Worm (Caenorhabditis elegans) whole organism, L4 larva: Measurements from ENCODE around the gene med-2.

Experiments
- F49E8.2 ChIP-seq: sonication (generic microtip); optimal IDR thresholded peaks from 2 replicates; lab custom pipeline; 2016; ENCODE audit warnings: missing compliant biosample characterization, mild to moderate bottlenecking, missing genetic modification characterization, borderline replicate concordance
- ces-1 ChIP-seq: fragments of 150-350 bp; sonication (generic microtip); optimal IDR thresholded peaks from 4 replicates; lab custom pipeline; 2014; ENCODE audit warnings: missing biosample characterization, missing genetic modification reagents, missing genetic modification characterization
- nhr-41 ChIP-seq: fragments of 200-800 bp; sonication (Bioruptor generic); IDR thresholded peaks from 2 replicates; pipeline ENCODE4 v1.3.6; 2022; ENCODE audit warnings: missing genetic modification reagents, missing genetic modification characterization, missing compliant biosample characterization
- nhr-6 ChIP-seq: fragments of 150-350 bp; optimal IDR thresholded peaks from 2 replicates; lab custom pipeline; 2014; ENCODE audit warnings: missing biosample characterization, missing genetic modification characterization
- unc-62 ChIP-seq, 3 experiments: fragments of 150-350 bp in 1 of 3; sonication (generic microtip); optimal IDR thresholded peaks in 2 of 3; peaks in 1 of 3; 1 replicate in 1 of 3; 2 replicates in 2 of 3; lab custom pipeline; 2014 to 2017; ENCODE audit warnings: missing biosample characterization in 3 of 3, missing genetic modification characterization in 3 of 3, missing genetic modification reagents in 3 of 3, missing genotype in 1 of 3

- TF ChIP-seq nhr-6 (tag; lab: Kevin White, UChicago) (peak; percentile 49), unc-62 (GFP tag; optimal IDR thresholded peaks at IDR 0.05 in 1 of 2; lab: Kevin White, UChicago) (peak in 1 of 2 experiments; percentile 83), unc-62 (tag; optimal IDR thresholded peaks at IDR 0.05; lab: Kevin White, UChicago) (no peak), nhr-41 (GFP tag; lab: Robert Waterston, UW) (peak; percentile 91), F49E8.2 (tag; lab: Kevin White, UChicago) (peak; percentile 66), ces-1 (no peak)
Observed at ce11 chrIII:6887574-6887973, 3.3 kb downstream of the med-2 start.
